Worm (Caenorhabditis elegans): Measurements from ENCODE around the gene Y40B10B.1.
A peak's percentile ranks its signal among the peaks of the same experiment; 100 is the strongest.

Gene Y40B10B.1

ce11 chrV:1920105-1920504 is 41.2 kb downstream of the Y40B10B.1 start, which contains the start of gene Y32G9A.12:
Gene Y32G9A.12, minus strand, starts transcription at chrV:1920205.
- TF ChIP-seq flh-1 (GFP tag; optimal IDR thresholded peaks at IDR 0.05) (no peak), nhr-2 (tag; optimal IDR thresholded peaks at IDR 0.05) (no peak), mab-5 (tag; optimal IDR thresholded peaks at IDR 0.05) (no peak), pha-4 (tag; optimal IDR thresholded peaks at IDR 0.05) (no peak), M03D4.4 (tag; optimal IDR thresholded peaks at IDR 0.05) (no peak), nhr-12 (tag; optimal IDR thresholded peaks at IDR 0.05) (no peak), lin-13 (tag; optimal IDR thresholded peaks at IDR 0.05) (no peak)

ce11 chrV:1918030-1918559 is 43.3 kb downstream of the Y40B10B.1 start, which contains the start of gene Y32G9A.2:
Gene Y32G9A.2, plus strand, starts transcription at chrV:1918509.
- TF ChIP-seq ces-1 (GFP tag; optimal IDR thresholded peaks at IDR 0.05) (peak; percentile 11), ceh-43 (GFP tag; optimal IDR thresholded peaks at IDR 0.05) (no peak), zip-8 (tag; optimal IDR thresholded peaks at IDR 0.05) (no peak), blmp-1 (tag; optimal IDR thresholded peaks at IDR 0.05) (peak; percentile 22), mls-2 (tag; optimal IDR thresholded peaks at IDR 0.05) (no peak), nhr-12 (tag; optimal IDR thresholded peaks at IDR 0.05) (no peak), mep-1 (tag; optimal IDR thresholded peaks at IDR 0.05) (peak; percentile 25)

ce11 chrV:1911102-1911501 is 50.3 kb downstream of the Y40B10B.1 start, which contains the start of gene Y32G9A.3:
Gene Y32G9A.3, plus strand, starts transcription at chrV:1911402.
- TF ChIP-seq elt-1 (tag; optimal IDR thresholded peaks at IDR 0.05; ENCODE audit: borderline replicate concordance, insufficient read depth) (no peak), nhr-2 (tag; optimal IDR thresholded peaks at IDR 0.05) (no peak), ceh-39 (tag; optimal IDR thresholded peaks at IDR 0.05) (no peak), unc-62 (GFP tag; optimal IDR thresholded peaks at IDR 0.05) (no peak), lin-13 (tag; optimal IDR thresholded peaks at IDR 0.05) (no peak), ceh-83 (GFP tag; optimal IDR thresholded peaks at IDR 0.05) (no peak), sem-2 (GFP tag; optimal IDR thresholded peaks at IDR 0.05) (no peak), blmp-1 (tag; optimal IDR thresholded peaks at IDR 0.05) (no peak), cnd-1 (tag; optimal IDR thresholded peaks at IDR 0.05) (no peak), flh-1 (GFP tag; optimal IDR thresholded peaks at IDR 0.05) (no peak), drap-1 (GFP tag; optimal IDR thresholded peaks at IDR 0.05) (no peak), snpc-4 (tag; optimal IDR thresholded peaks at IDR 0.05) (no peak), bed-3 (GFP tag; optimal IDR thresholded peaks at IDR 0.05) (no peak), ham-2 (GFP tag; optimal IDR thresholded peaks at IDR 0.05) (no peak), hlh-1 (tag; optimal IDR thresholded peaks at IDR 0.05) (no peak), nhr-76 (tag; optimal IDR thresholded peaks at IDR 0.05) (no peak), ceh-43 (GFP tag; optimal IDR thresholded peaks at IDR 0.05) (no peak)
